Fruit fly (Drosophila melanogaster): ENCODE data around the gene Atac3.

The Atac3 gene

DNA sequence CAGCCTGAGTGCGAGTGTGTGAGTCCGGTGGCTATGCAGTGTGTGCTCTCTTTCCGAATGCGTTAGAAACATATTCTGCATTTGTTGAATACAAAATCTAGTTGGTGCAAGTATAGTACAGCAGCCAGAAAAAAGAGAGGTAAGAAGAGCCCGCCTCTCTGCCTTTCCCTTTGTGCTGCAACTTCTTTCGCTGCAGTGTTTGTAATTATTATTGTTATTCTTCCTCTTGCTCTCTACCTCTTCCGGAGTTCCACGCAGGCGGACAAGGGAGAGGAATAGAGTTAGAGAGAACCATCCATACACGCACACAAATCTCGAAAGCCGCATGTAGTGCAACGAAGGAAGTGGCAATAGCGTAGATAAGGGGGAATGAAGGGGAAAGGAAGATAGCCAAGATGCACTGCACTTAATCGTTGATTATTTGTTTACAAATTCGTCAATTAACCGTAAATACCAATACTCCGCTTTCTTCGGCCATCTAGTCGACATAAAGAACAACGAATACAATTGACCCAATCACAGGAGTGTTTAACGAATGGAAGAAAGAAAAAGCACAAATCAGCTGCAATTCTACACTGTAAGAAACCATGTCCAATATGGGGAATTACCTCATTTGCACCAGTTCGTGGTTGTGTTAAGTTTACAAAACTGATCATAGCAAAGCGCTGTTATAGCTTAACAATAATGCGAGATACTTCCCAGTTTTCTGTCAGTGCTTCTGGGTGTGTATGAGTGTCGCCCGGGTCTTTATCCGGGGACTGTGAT is 20.0 kb upstream of the Atac3 start (continued):
- TF ChIP-seq CG10209 (GFP tag; optimal IDR thresholded peaks at IDR 0.05) (peak; percentile 65), CG7372 (GFP tag; IDR thresholded peaks at IDR 0.05) (0 out of 2 replicates have a peak, but pooled peaks have one; percentile 23), CG32767 (GFP tag; IDR thresholded peaks at IDR 0.05) (peak; percentile 55; the same call in 1 of the 2 replicates), CG10147 (GFP tag; optimal IDR thresholded peaks at IDR 0.05) (no peak), CG10267 (tag; optimal IDR thresholded peaks at IDR 0.05) (peak; percentile 67), Deaf1 (tag; optimal IDR thresholded peaks at IDR 0.05) (peak; percentile 9), wek (GFP tag; optimal IDR thresholded peaks at IDR 0.05) (peak; percentile 65), Taf1 (GFP tag; IDR thresholded peaks at IDR 0.05) (no peak), CG18764 (GFP tag; optimal IDR thresholded peaks at IDR 0.05) (peak; percentile 61), YL-1 (GFP tag; optimal IDR thresholded peaks at IDR 0.05) (no peak), CG9817 (tag; optimal IDR thresholded peaks at IDR 0.05) (peak; percentile 44), slp2 (GFP tag; optimal IDR thresholded peaks at IDR 0.05) (peak; percentile 49), z (GFP tag; IDR thresholded peaks at IDR 0.05) (0 out of 3 replicates have a peak, but pooled peaks have one; percentile 36), E2f1 (GFP tag; IDR thresholded peaks at IDR 0.05) (peak; percentile 68), E2f2 (GFP tag; IDR thresholded peaks at IDR 0.05) (peak; percentile 28; the same call in 1 of the 2 replicates), cg (GFP tag; optimal IDR thresholded peaks at IDR 0.05) (peak; percentile 58), CG12391 (tag; optimal IDR thresholded peaks at IDR 0.05) (peak; percentile 82), CG14965 (GFP tag; optimal IDR thresholded peaks at IDR 0.05; ENCODE audit: borderline replicate concordance) (no peak), Spps (tag; optimal IDR thresholded peaks at IDR 0.05) (peak; percentile 64), ato (GFP tag; IDR thresholded peaks at IDR 0.05; ENCODE audit: partially characterized antibody) (no peak), inv (GFP tag; IDR thresholded peaks at IDR 0.05; ENCODE audit: partially characterized antibody) (no peak), Hr39 (optimal IDR thresholded peaks at IDR 0.05) (no peak), CG32532 (GFP tag; IDR thresholded peaks at IDR 0.05) (no peak), shn (GFP tag; optimal IDR thresholded peaks at IDR 0.05) (peak; percentile 77), CG15696 (tag; optimal IDR thresholded peaks at IDR 0.05) (peak; percentile 22), jigr1 (GFP tag; IDR thresholded peaks at IDR 0.05) (0 out of 3 replicates have a peak, but pooled peaks have one; percentile 54), CG17186 (GFP tag; optimal IDR thresholded peaks at IDR 0.05) (peak; percentile 40), bigmax (GFP tag; optimal IDR thresholded peaks at IDR 0.05) (no peak), CG11504 (tag; optimal IDR thresholded peaks at IDR 0.05) (peak; percentile 75), Xbp1 (GFP tag; optimal IDR thresholded peaks at IDR 0.05) (peak; percentile 80), sqz (GFP tag; optimal IDR thresholded peaks at IDR 0.05) (no peak), CG15514 (GFP tag; optimal IDR thresholded peaks at IDR 0.05) (peak; percentile 21), fd3F (GFP tag; optimal IDR thresholded peaks at IDR 0.05) (no peak), lola (GFP tag; optimal IDR thresholded peaks at IDR 0.05) (peak in 1 of 3 experiments; percentile 69), CG13624 (GFP tag; optimal IDR thresholded peaks at IDR 0.05) (peak; percentile 15), exex (tag; optimal IDR thresholded peaks at IDR 0.05) (no peak), CG2116 (GFP tag; optimal IDR thresholded peaks at IDR 0.05) (no peak), CG16813 (GFP tag; IDR thresholded peaks at IDR 0.05; ENCODE audit: partially characterized antibody) (no peak), CG2678 (tag; optimal IDR thresholded peaks at IDR 0.05) (peak; percentile 71), insv (GFP tag; optimal IDR thresholded peaks at IDR 0.05) (no peak), NFAT (GFP tag; IDR thresholded peaks at IDR 0.05) (peak; percentile 40; the same call in 1 of the 2 replicates), CG18262 (tag; optimal IDR thresholded peaks at IDR 0.05) (peak; percentile 86), CG14860 (GFP tag; IDR thresholded peaks at IDR 0.05; ENCODE audit: partially characterized antibody) (no peak), Gsc (GFP tag; IDR thresholded peaks at IDR 0.05) (no peak), tgo (GFP tag; IDR thresholded peaks at IDR 0.05) (peak; percentile 66), CTCF (GFP tag; optimal IDR thresholded peaks at IDR 0.05) (peak; percentile 26), CG9797 (GFP tag; optimal IDR thresholded peaks at IDR 0.05) (no peak), vfl (GFP tag; optimal IDR thresholded peaks at IDR 0.05) (peak; percentile 33), ac (GFP tag; optimal IDR thresholded peaks at IDR 0.05) (no peak)
